Worm (Caenorhabditis elegans): ENCODE results near the gene K07F5.8.

DNA sequence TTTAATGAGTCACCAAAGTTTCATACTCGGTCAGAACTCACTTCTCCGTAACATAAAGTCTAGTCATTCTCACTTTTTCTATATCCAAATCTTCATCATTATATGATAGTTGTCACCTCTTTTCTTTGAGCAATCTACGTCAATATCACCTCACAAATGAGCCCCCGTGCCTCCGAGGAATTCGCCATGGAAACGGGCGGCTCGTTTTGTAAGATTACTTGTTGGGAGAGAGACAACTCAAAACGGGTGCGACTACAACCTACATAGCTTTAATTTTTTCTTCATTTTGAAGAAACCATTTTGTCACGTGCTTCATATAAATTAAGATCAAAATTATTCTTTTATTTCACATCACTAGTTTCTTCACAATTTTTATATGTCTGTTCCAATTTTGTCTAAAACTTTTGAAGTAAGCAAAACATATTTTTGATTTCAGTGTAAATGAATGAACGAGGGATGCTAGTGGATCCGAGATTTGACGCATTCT is 29.4 kb upstream of the K07F5.8 start, which contains the start of gene nhr-4:
- TF ChIP-seq flt-1 (GFP tag; IDR thresholded peaks at IDR 0.05) (no peak), ztf-23 (GFP tag; IDR thresholded peaks at IDR 0.05) (no peak), tab-1 (GFP tag; IDR thresholded peaks at IDR 0.05) (no peak), med-1 (GFP tag; optimal IDR thresholded peaks at IDR 0.05; ENCODE audit: insufficient read depth) (no peak), ztf-29 (GFP tag; IDR thresholded peaks at IDR 0.05) (no peak)
